Worm (Caenorhabditis elegans) whole organism, L4 larva: Measurements from ENCODE around the gene T16G1.5.

ENCODE experiments used
- F10B5.3 ChIP-seq: sonication (generic microtip); optimal IDR thresholded peaks from 2 replicates; lab custom pipeline; 2016; ENCODE audit warnings: mild to moderate bottlenecking, missing genetic modification characterization, missing compliant biosample characterization
- F49E8.2 ChIP-seq: sonication (generic microtip); optimal IDR thresholded peaks from 2 replicates; lab custom pipeline; 2016; ENCODE audit warnings: missing compliant biosample characterization, mild to moderate bottlenecking, missing genetic modification characterization, borderline replicate concordance
- Y105C5A.15 ChIP-seq: fragments of 200-800 bp; sonication (Bioruptor generic); IDR thresholded peaks from 2 replicates; pipeline ENCODE4 v1.3.6; 2022; ENCODE audit warnings: missing genetic modification characterization, missing compliant biosample characterization
- Y48G9A.11 ChIP-seq: fragments of 200-800 bp; sonication (Bioruptor generic); IDR thresholded peaks from 2 replicates; pipeline ENCODE4 v1.3.6; 2022; ENCODE audit warnings: missing genetic modification reagents, missing genetic modification characterization, missing compliant biosample characterization
- Y75B8A.6 ChIP-seq: fragments of 200-800 bp; sonication (Bioruptor generic); IDR thresholded peaks from 2 replicates; pipeline ENCODE4 v1.3.6; 2022; ENCODE audit warnings: missing genetic modification reagents, missing genetic modification characterization, missing compliant biosample characterization
- ZK546.5 ChIP-seq, 2 experiments: sonication (generic microtip); optimal IDR thresholded peaks; 2 replicates each; lab custom pipeline; 2017; ENCODE audit warnings: missing biosample characterization in 2 of 2, missing genetic modification characterization in 2 of 2
- aly-2 ChIP-seq: sonication (generic microtip); optimal IDR thresholded peaks from 2 replicates; lab custom pipeline; 2018; ENCODE audit warnings: missing biosample characterization, missing genetic modification characterization
- attf-4 ChIP-seq: sonication (generic microtip); optimal IDR thresholded peaks from 3 replicates; lab custom pipeline; 2017; ENCODE audit warnings: missing biosample characterization, missing genetic modification characterization
- ceh-82 ChIP-seq: sonication (generic microtip); optimal IDR thresholded peaks from 2 replicates; lab custom pipeline; 2017; ENCODE audit warnings: missing biosample characterization, missing genetic modification characterization
- ctbp-1 ChIP-seq: fragments of 200-800 bp; sonication (Bioruptor generic); IDR thresholded peaks from 2 replicates; pipeline ENCODE4 v1.3.6; 2022; ENCODE audit warnings: missing genetic modification reagents, missing genetic modification characterization, missing compliant biosample characterization
- daf-12 ChIP-seq: fragments of 150-350 bp; optimal IDR thresholded peaks from 2 replicates; lab custom pipeline; 2014; ENCODE audit warnings: missing biosample characterization, missing genetic modification reagents, missing genetic modification characterization
- daf-16 ChIP-seq, 3 experiments: sonication (generic microtip); optimal IDR thresholded peaks; 2 replicates each; lab custom pipeline; 2016 to 2017; ENCODE audit warnings: missing genetic modification characterization in 3 of 3, missing genetic modification reagents in 3 of 3, mild to moderate bottlenecking in 2 of 3, missing compliant biosample characterization in 2 of 3, missing biosample characterization in 1 of 3, moderate library complexity in 1 of 3
- dmd-6 ChIP-seq: fragments of 200-800 bp; sonication (Bioruptor generic); IDR thresholded peaks from 2 replicates; pipeline ENCODE4 v1.3.6; 2022; ENCODE audit warnings: missing genetic modification reagents, missing genetic modification characterization, missing compliant biosample characterization
- dpl-1 ChIP-seq: fragments of 150-350 bp; optimal IDR thresholded peaks from 2 replicates; lab custom pipeline; 2014; ENCODE audit warnings: missing biosample characterization, missing genetic modification reagents, missing genetic modification characterization
- dve-1 ChIP-seq: sonication (generic microtip); optimal IDR thresholded peaks from 2 replicates; lab custom pipeline; 2017; ENCODE audit warnings: antibody characterized with exemption, mild to moderate bottlenecking, missing genetic modification characterization, missing compliant biosample characterization; ENCODE audit not compliant: insufficient read depth
- egl-43 ChIP-seq: fragments of 200-800 bp; sonication (Bioruptor generic); IDR thresholded peaks from 2 replicates; pipeline ENCODE4 v1.3.6; 2022; ENCODE audit warnings: missing genetic modification reagents, missing genetic modification characterization, missing compliant biosample characterization
- fkh-10 ChIP-seq: fragments of 150-350 bp; optimal IDR thresholded peaks from 2 replicates; lab custom pipeline; 2014; ENCODE audit warnings: missing biosample characterization, missing genetic modification reagents, missing genetic modification characterization
- fos-1 ChIP-seq: fragments of 150-350 bp; optimal IDR thresholded peaks from 2 replicates; lab custom pipeline; 2014; ENCODE audit warnings: missing biosample characterization, missing genetic modification characterization
- gei-8 ChIP-seq: fragments of 200-800 bp; sonication (Bioruptor generic); optimal IDR thresholded peaks from 2 replicates; lab custom pipeline; 2018; ENCODE audit warnings: mild to moderate bottlenecking, missing genetic modification characterization, missing compliant biosample characterization
- hlh-11 ChIP-seq: fragments of 200-800 bp; sonication (Bioruptor generic); optimal IDR thresholded peaks from 2 replicates; lab custom pipeline; 2018; ENCODE audit warnings: mild to moderate bottlenecking, missing genetic modification characterization, missing compliant biosample characterization
- lin-1 ChIP-seq: fragments of 200-800 bp; sonication (Bioruptor generic); IDR thresholded peaks from 2 replicates; pipeline ENCODE4 v1.3.6; 2022; ENCODE audit warnings: missing genetic modification reagents, missing genetic modification characterization, missing compliant biosample characterization
- lin-38 ChIP-seq: fragments of 200-800 bp; sonication (Bioruptor generic); IDR thresholded peaks from 2 replicates; pipeline ENCODE4 v1.3.6; 2022; ENCODE audit warnings: missing genetic modification reagents, missing genetic modification characterization, missing compliant biosample characterization
- lir-3 ChIP-seq: sonication (generic microtip); optimal IDR thresholded peaks from 2 replicates; lab custom pipeline; 2016; ENCODE audit warnings: mild to moderate bottlenecking, missing genetic modification characterization, missing compliant biosample characterization
- madf-5 ChIP-seq, 2 experiments: fragments of 200-800 bp; sonication (Bioruptor generic); IDR thresholded peaks; 2 replicates each; pipeline ENCODE4 v1.3.6; 2022; ENCODE audit warnings: missing compliant biosample characterization in 2 of 2, missing genetic modification characterization in 2 of 2
- mes-2 ChIP-seq: sonication (generic microtip); optimal IDR thresholded peaks from 2 replicates; lab custom pipeline; 2016; ENCODE audit warnings: missing genotype, mild to moderate bottlenecking, missing genetic modification characterization, missing compliant biosample characterization; ENCODE audit not compliant: poor library complexity, severe bottlenecking
- nhr-11 ChIP-seq: fragments of 150-350 bp; optimal IDR thresholded peaks from 2 replicates; lab custom pipeline; 2014; ENCODE audit warnings: missing biosample characterization, missing genetic modification characterization
- nhr-111 ChIP-seq: fragments of 200-800 bp; sonication (Bioruptor generic); optimal IDR thresholded peaks from 2 replicates; lab custom pipeline; 2018; ENCODE audit warnings: mild to moderate bottlenecking, missing genetic modification characterization, missing compliant biosample characterization
- nhr-28 ChIP-seq: fragments of 150-350 bp; optimal IDR thresholded peaks from 2 replicates; lab custom pipeline; 2014; ENCODE audit warnings: missing biosample characterization, missing genetic modification characterization
- nhr-6 ChIP-seq: fragments of 150-350 bp; optimal IDR thresholded peaks from 2 replicates; lab custom pipeline; 2014; ENCODE audit warnings: missing biosample characterization, missing genetic modification characterization
- nhr-77 ChIP-seq: fragments of 150-350 bp; optimal IDR thresholded peaks from 2 replicates; lab custom pipeline; 2014; ENCODE audit warnings: missing biosample characterization, missing genetic modification characterization
- pha-4 ChIP-seq, 2 experiments: fragments of 150-350 bp in 1 of 2; fragments of 200-800 bp in 1 of 2; sonication (Bioruptor generic) in 1 of 2; IDR thresholded peaks in 1 of 2; optimal IDR thresholded peaks in 1 of 2; 2 replicates each; pipeline versions ENCODE4 v1.3.6 to Lab custom; 2014 to 2022; ENCODE audit warnings: missing genetic modification characterization in 2 of 2, missing genetic modification reagents in 2 of 2, missing biosample characterization in 1 of 2, missing compliant biosample characterization in 1 of 2
- pqm-1 ChIP-seq: sonication (generic microtip); optimal IDR thresholded peaks from 2 replicates; lab custom pipeline; 2017; ENCODE audit warnings: missing biosample characterization, missing genetic modification characterization
- sdz-12 ChIP-seq: fragments of 200-800 bp; sonication (Bioruptor generic); optimal IDR thresholded peaks from 2 replicates; lab custom pipeline; 2018; ENCODE audit warnings: mild to moderate bottlenecking, missing genetic modification characterization, missing compliant biosample characterization
- skn-1 ChIP-seq: fragments of 150-350 bp; optimal IDR thresholded peaks from 2 replicates; lab custom pipeline; 2014; ENCODE audit warnings: missing biosample characterization, missing genetic modification characterization
- snpc-4 ChIP-seq: fragments of 150-350 bp; optimal IDR thresholded peaks from 2 replicates; lab custom pipeline; 2014; ENCODE audit warnings: missing biosample characterization, missing genetic modification characterization
- spr-3 ChIP-seq: fragments of 200-800 bp; sonication (Bioruptor generic); optimal IDR thresholded peaks from 2 replicates; lab custom pipeline; 2018; ENCODE audit warnings: mild to moderate bottlenecking, missing genetic modification characterization, missing compliant biosample characterization
- unc-39 ChIP-seq: sonication (generic microtip); optimal IDR thresholded peaks from 2 replicates; lab custom pipeline; 2017; ENCODE audit warnings: missing biosample characterization, missing genetic modification characterization
- zfp-3 ChIP-seq: fragments of 200-800 bp; sonication (Bioruptor generic); conservative IDR thresholded peaks from 2 replicates; pipeline ENCODE4 v1.3.6; 2022; ENCODE audit warnings: missing genetic modification reagents, missing genetic modification characterization, missing compliant biosample characterization
- zip-2 ChIP-seq: fragments of 150-350 bp; optimal IDR thresholded peaks from 2 replicates; lab custom pipeline; 2014; ENCODE audit warnings: missing biosample characterization, missing genetic modification characterization

T16G1.5 gene

ce11 chrV:12939434-12939833, at the start of gene T16G1.5:
Gene T16G1.5 (minus strand): TSS chrV:12939552.
- TF ChIP-seq mes-2 (tag; lab: Kevin White, UChicago) (no peak), dmd-6 (0 out of 2 replicates have a peak, but pooled peaks have one; percentile 23), zip-2 (peak; percentile 88), pqm-1 (peak; percentile 40), daf-16 (GFP tag; optimal IDR thresholded peaks at IDR 0.05; lab: Kevin White, UChicago) (no peak), daf-16 (tag; optimal IDR thresholded peaks at IDR 0.05; lab: Kevin White, UChicago) (peak; percentile 76), nhr-28 (tag; lab: Kevin White, UChicago) (peak; percentile 58), nhr-11 (tag; lab: Kevin White, UChicago) (no peak), nhr-77 (tag; lab: Kevin White, UChicago) (peak; percentile 36), Y75B8A.6 (GFP tag; lab: Robert Waterston, UW) (no peak)

DNA sequence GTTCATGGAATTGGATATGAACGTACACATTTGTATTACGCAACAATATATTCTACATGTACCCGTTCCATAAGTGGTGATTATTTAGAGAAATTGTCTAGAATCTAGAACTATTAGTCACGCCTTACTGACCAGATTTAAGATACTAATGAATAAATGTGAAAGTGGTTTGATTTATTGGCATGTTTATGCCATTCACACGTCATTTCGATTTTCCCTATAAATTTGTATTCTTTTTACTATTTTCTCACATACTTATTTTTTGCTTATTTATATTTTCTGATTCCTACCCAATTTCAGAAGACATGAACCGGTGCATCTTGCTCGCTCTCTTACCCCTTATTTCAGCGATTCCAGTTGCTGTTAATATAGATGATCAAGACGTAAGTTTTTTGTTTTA, 48.9 kb upstream of the T16G1.5 start, which contains the start of gene F15B9.8:
F15B9.8 (plus strand) TSS at position 301 of the 400 bp plus-strand sequence.
- TF ChIP-seq ctbp-1 (GFP tag; lab: Robert Waterston, UW): no peak
- TF ChIP-seq F10B5.3 (tag; lab: Kevin White, UChicago): no peak
- no peak for TF ChIP-seq Y105C5A.15 (GFP tag; lab: Robert Waterston, UW)
- no peak for TF ChIP-seq dve-1
- TF ChIP-seq pha-4 (GFP tag; IDR thresholded peaks at IDR 0.05; lab: Robert Waterston, UW): no peak
- no peak for TF ChIP-seq pha-4 (tag; optimal IDR thresholded peaks at IDR 0.05; lab: Kevin White, UChicago)
- no peak for TF ChIP-seq gei-8 (GFP tag; lab: Kevin White, UChicago)
- no peak for TF ChIP-seq lir-3 (tag; lab: Kevin White, UChicago)
- TF ChIP-seq egl-43: no peak
- TF ChIP-seq snpc-4 (tag; lab: Kevin White, UChicago): no peak
- TF ChIP-seq dpl-1 (GFP tag; lab: Kevin White, UChicago): no peak
- no peak for TF ChIP-seq nhr-6 (tag; lab: Kevin White, UChicago)
- TF ChIP-seq madf-5 (GFP tag; IDR thresholded peaks at IDR 0.05; lab: Robert Waterston, UW): no peak
- no peak for TF ChIP-seq daf-12
- TF ChIP-seq nhr-77 (tag; lab: Kevin White, UChicago): no peak

DNA sequence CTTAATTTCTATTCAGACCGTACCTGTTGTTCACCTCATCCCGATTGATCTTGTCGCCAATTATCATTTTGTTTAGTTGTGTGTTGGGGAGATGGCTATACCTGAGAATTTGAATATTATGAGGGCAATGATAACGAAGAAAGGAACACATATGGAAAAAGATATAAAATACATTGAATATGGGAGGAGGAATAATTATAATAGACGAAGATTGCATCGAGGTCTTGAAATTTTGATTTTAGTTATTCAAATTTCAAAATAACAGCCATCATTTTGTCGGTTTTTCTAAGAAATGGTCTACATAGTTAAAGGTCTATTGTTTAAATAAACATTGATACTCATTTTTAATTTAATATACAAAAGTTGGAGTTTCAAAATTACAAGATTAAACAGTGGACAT, 47.7 kb upstream of the T16G1.5 start, which contains the start of gene shw-3:
shw-3 (minus strand) TSS at position 101 of the 400 bp plus-strand sequence.
- TF ChIP-seq fkh-10 (GFP tag; lab: Kevin White, UChicago) (no peak), fos-1 (no peak), sdz-12 (GFP tag; lab: Kevin White, UChicago) (no peak), ZK546.5 (tag; optimal IDR thresholded peaks at IDR 0.05; lab: Kevin White, UChicago) (no peak), aly-2 (tag; lab: Kevin White, UChicago) (no peak), spr-3 (GFP tag; lab: Kevin White, UChicago) (no peak), lin-1 (GFP tag; lab: Robert Waterston, UW) (no peak), skn-1 (tag; lab: Kevin White, UChicago) (no peak), attf-4 (no peak), ceh-82 (tag; lab: Kevin White, UChicago) (no peak), zfp-3 (GFP tag; lab: Robert Waterston, UW) (no peak), Y105C5A.15 (GFP tag; lab: Robert Waterston, UW) (no peak), hlh-11 (tag; lab: Kevin White, UChicago) (no peak), lin-38 (no peak), F49E8.2 (no peak), dve-1 (no peak), nhr-111 (no peak), Y48G9A.11 (no peak), unc-39 (tag; lab: Kevin White, UChicago) (no peak)
- TF ChIP-seq, all 104 proteins: peak for 0
